Fruit fly (Drosophila melanogaster) whole organism, embryonic: ENCODE data around the gene CG4594.

ENCODE experiments used
- Aef1 ChIP-seq: fragments of 200-800 bp; sonication (Bioruptor generic); IDR thresholded peaks from 3 replicates; pipeline ENCODE4 v1.3.6; 2022; ENCODE audit warnings: missing biosample characterization, missing genetic modification characterization
- Antp ChIP-seq: fragments of 200-800 bp; sonication (Bioruptor generic); optimal IDR thresholded peaks from 3 replicates; lab custom pipeline; 2016; ENCODE audit warnings: missing biosample characterization, missing genetic modification characterization
- Atf6 ChIP-seq: fragments of 200-800 bp; sonication (Bioruptor generic); IDR thresholded peaks from 2 replicates; pipeline ENCODE4 v1.3.6; 2022; ENCODE audit warnings: missing biosample characterization, missing genetic modification characterization
- CG10565 ChIP-seq: fragments of 200-800 bp; sonication (Bioruptor generic); optimal IDR thresholded peaks from 3 replicates; lab custom pipeline; 2016; ENCODE audit warnings: missing biosample characterization, mild to moderate bottlenecking, missing genetic modification characterization
- CG11695 ChIP-seq: fragments of 200-800 bp; sonication (Bioruptor generic); IDR thresholded peaks from 3 replicates; pipeline ENCODE4 v1.3.6; 2022; ENCODE audit warnings: missing biosample characterization, missing genetic modification characterization
- CG12769 ChIP-seq: fragments of 200-800 bp; sonication (Bioruptor generic); optimal IDR thresholded peaks from 2 replicates; lab custom pipeline; 2019; ENCODE audit warnings: missing biosample characterization, mild to moderate bottlenecking, missing genetic modification characterization, moderate library complexity
- CG13123 ChIP-seq: fragments of 200-800 bp; sonication (Bioruptor generic); optimal IDR thresholded peaks from 2 replicates; lab custom pipeline; 2016; ENCODE audit warnings: missing biosample characterization, missing genetic modification characterization
- CG1529 ChIP-seq: fragments of 200-800 bp; sonication (Bioruptor generic); optimal IDR thresholded peaks from 3 replicates; lab custom pipeline; 2018; ENCODE audit warnings: missing biosample characterization, missing genetic modification characterization
- CG16813 ChIP-seq: fragments of 200-800 bp; sonication (Bioruptor generic); IDR thresholded peaks from 3 replicates; pipeline ENCODE4 v1.3.6; 2022; ENCODE audit warnings: missing biosample characterization, missing genetic modification characterization; ENCODE audit not compliant: partially characterized antibody
- CG18619 ChIP-seq: fragments of 200-800 bp; sonication (Bioruptor generic); optimal IDR thresholded peaks from 3 replicates; lab custom pipeline; 2017; ENCODE audit warnings: missing biosample characterization, mild to moderate bottlenecking, missing genetic modification characterization
- CG3838 ChIP-seq: fragments of 200-800 bp; sonication (Bioruptor generic); optimal IDR thresholded peaks from 3 replicates; lab custom pipeline; 2016; ENCODE audit warnings: missing biosample characterization, missing genetic modification characterization
- CG5245 ChIP-seq: fragments of 200-800 bp; sonication (Bioruptor generic); optimal IDR thresholded peaks from 3 replicates; lab custom pipeline; 2016; ENCODE audit warnings: missing biosample characterization, missing genetic modification characterization
- CG7357 ChIP-seq: fragments of 200-800 bp; sonication (Bioruptor generic); IDR thresholded peaks from 3 replicates; pipeline ENCODE4 v1.3.6; 2022; ENCODE audit warnings: missing biosample characterization, missing genetic modification characterization
- CG7745 ChIP-seq: fragments of 200-800 bp; sonication (Bioruptor generic); optimal IDR thresholded peaks from 2 replicates; lab custom pipeline; 2018; ENCODE audit warnings: missing biosample characterization, mild to moderate bottlenecking, missing genetic modification characterization, moderate library complexity
- CG7786 ChIP-seq: fragments of 200-800 bp; sonication (Bioruptor generic); optimal IDR thresholded peaks from 2 replicates; lab custom pipeline; 2016; ENCODE audit warnings: missing biosample characterization, missing genetic modification characterization
- CG7987 ChIP-seq: fragments of 200-800 bp; sonication (Bioruptor generic); optimal IDR thresholded peaks from 2 replicates; lab custom pipeline; 2018; ENCODE audit warnings: missing biosample characterization, mild to moderate bottlenecking, missing genetic modification characterization, moderate library complexity
- CG8478 ChIP-seq: fragments of >200 bp; optimal IDR thresholded peaks from 2 replicates; lab custom pipeline; 2018
- Dll ChIP-seq: fragments of 200-800 bp; sonication (Bioruptor generic); IDR thresholded peaks from 4 replicates; pipeline ENCODE4 v1.3.6; 2022; ENCODE audit warnings: missing biosample characterization, missing genetic modification characterization; ENCODE audit not compliant: partially characterized antibody
- Drgx ChIP-seq: fragments of 200-800 bp; sonication (Bioruptor generic); IDR thresholded peaks from 2 replicates; pipeline ENCODE4 v1.3.6; 2022; ENCODE audit warnings: missing biosample characterization, missing genetic modification characterization
- E2f1 ChIP-seq: fragments of 200-800 bp; sonication (Bioruptor generic); IDR thresholded peaks from 2 replicates; pipeline ENCODE4 v1.3.6; 2022; ENCODE audit warnings: missing biosample characterization, missing genetic modification characterization
- Gsc ChIP-seq: fragments of 200-800 bp; sonication (Bioruptor generic); IDR thresholded peaks from 2 replicates; pipeline ENCODE4 v1.3.6; 2022; ENCODE audit warnings: missing biosample characterization, missing genetic modification characterization
- H15 ChIP-seq: fragments of 200-800 bp; sonication (Bioruptor generic); IDR thresholded peaks from 3 replicates; pipeline ENCODE4 v1.3.6; 2022; ENCODE audit warnings: missing biosample characterization, missing genetic modification characterization
- HmgD ChIP-seq: fragments of 200-800 bp; sonication (Bioruptor generic); optimal IDR thresholded peaks from 3 replicates; lab custom pipeline; 2016; ENCODE audit warnings: missing biosample characterization, missing genetic modification characterization
- Hsf ChIP-seq: fragments of 200-800 bp; sonication (Bioruptor generic); optimal IDR thresholded peaks from 3 replicates; lab custom pipeline; 2016; ENCODE audit warnings: missing biosample characterization, missing genetic modification characterization
- Kr ChIP-seq: fragments of 200-800 bp; sonication (Bioruptor generic); optimal IDR thresholded peaks from 2 replicates; lab custom pipeline; 2017; ENCODE audit warnings: missing biosample characterization, mild to moderate bottlenecking, missing genetic modification characterization
- MBD-R2 ChIP-seq: fragments of 200-800 bp; sonication (Bioruptor generic); IDR thresholded peaks from 2 replicates; pipeline ENCODE4 v1.3.6; 2022; ENCODE audit warnings: missing biosample characterization, missing genetic modification characterization
- MTF-1 ChIP-seq: fragments of 200-800 bp; sonication (Bioruptor generic); optimal IDR thresholded peaks from 2 replicates; lab custom pipeline; 2018; ENCODE audit warnings: missing biosample characterization, mild to moderate bottlenecking, missing genetic modification characterization, borderline replicate concordance
- Meics ChIP-seq: fragments of 200-800 bp; sonication (Bioruptor generic); optimal IDR thresholded peaks from 2 replicates; lab custom pipeline; 2017; ENCODE audit warnings: missing biosample characterization, mild to moderate bottlenecking, missing genetic modification characterization
- Nf-YA ChIP-seq: fragments of 200-800 bp; sonication (Bioruptor generic); IDR thresholded peaks from 2 replicates; pipeline ENCODE4 v1.3.6; 2022; ENCODE audit warnings: missing biosample characterization, missing genetic modification characterization
- Pdp1 ChIP-seq, 2 experiments: fragments of 200-800 bp; sonication (Bioruptor generic); optimal IDR thresholded peaks; 3 replicates each; lab custom pipeline; 2016; ENCODE audit warnings: missing biosample characterization in 2 of 2, missing genetic modification characterization in 2 of 2, mild to moderate bottlenecking in 1 of 2, moderate library complexity in 1 of 2
- Vsx1 ChIP-seq: fragments of 200-800 bp; sonication (Bioruptor generic); optimal IDR thresholded peaks from 2 replicates; lab custom pipeline; 2017; ENCODE audit warnings: missing biosample characterization, mild to moderate bottlenecking, missing genetic modification characterization, missing genetic modification reagents
- ash1 ChIP-seq: fragments of 200-800 bp; sonication (Bioruptor generic); optimal IDR thresholded peaks from 2 replicates; lab custom pipeline; 2018; ENCODE audit warnings: missing biosample characterization, mild to moderate bottlenecking, missing genetic modification characterization
- cg ChIP-seq: fragments of 200-800 bp; sonication (Bioruptor generic); optimal IDR thresholded peaks from 3 replicates; lab custom pipeline; 2019; ENCODE audit warnings: missing biosample characterization, mild to moderate bottlenecking, missing genetic modification characterization, moderate library complexity
- dan ChIP-seq: fragments of 200-800 bp; sonication (Bioruptor generic); IDR thresholded peaks from 2 replicates; pipeline ENCODE4 v1.3.6; 2022; ENCODE audit warnings: missing biosample characterization, missing genetic modification characterization
- en ChIP-seq: fragments of 200-800 bp; sonication (Bioruptor generic); optimal IDR thresholded peaks from 2 replicates; lab custom pipeline; 2016; ENCODE audit warnings: missing biosample characterization, missing genetic modification characterization
- esg ChIP-seq: fragments of 200-800 bp; sonication (Bioruptor generic); conservative IDR thresholded peaks from 2 replicates; pipeline ENCODE4 v1.3.6; 2022; ENCODE audit warnings: missing biosample characterization, missing genetic modification characterization
- fd102C ChIP-seq: fragments of 200-800 bp; sonication (Bioruptor generic); optimal IDR thresholded peaks from 2 replicates; lab custom pipeline; 2018; ENCODE audit warnings: missing biosample characterization, mild to moderate bottlenecking, missing genetic modification characterization, moderate library complexity
- gem ChIP-seq: fragments of 200-800 bp; sonication (Bioruptor generic); optimal IDR thresholded peaks from 2 replicates; lab custom pipeline; 2019; ENCODE audit warnings: missing biosample characterization, mild to moderate bottlenecking, missing genetic modification characterization, moderate library complexity
- hth ChIP-seq: fragments of >200 bp; optimal IDR thresholded peaks from 2 replicates; lab custom pipeline; 2017; ENCODE audit warnings: inconsistent platforms
- jigr1 ChIP-seq: fragments of 200-800 bp; sonication (Bioruptor generic); IDR thresholded peaks from 3 replicates; pipeline ENCODE4 v1.3.6; 2022; ENCODE audit warnings: missing biosample characterization, missing genetic modification characterization
- nerfin-1 ChIP-seq: fragments of 200-800 bp; sonication (Bioruptor generic); optimal IDR thresholded peaks from 3 replicates; lab custom pipeline; 2019; ENCODE audit warnings: missing biosample characterization, mild to moderate bottlenecking, missing genetic modification characterization, moderate library complexity
- nmo ChIP-seq: fragments of 200-800 bp; sonication (Bioruptor generic); optimal IDR thresholded peaks from 2 replicates; lab custom pipeline; 2018; ENCODE audit warnings: missing biosample characterization, mild to moderate bottlenecking, missing genetic modification characterization, moderate library complexity
- onecut ChIP-seq: fragments of 200-800 bp; sonication (Bioruptor generic); IDR thresholded peaks from 2 replicates; pipeline ENCODE4 v1.3.6; 2022; ENCODE audit warnings: missing biosample characterization, missing genetic modification characterization
- pho ChIP-seq: fragments of 200-800 bp; sonication (Bioruptor generic); optimal IDR thresholded peaks from 2 replicates; lab custom pipeline; 2016; ENCODE audit warnings: missing biosample characterization, missing genetic modification characterization
- sima ChIP-seq: fragments of 200-800 bp; sonication (Bioruptor generic); optimal IDR thresholded peaks from 2 replicates; lab custom pipeline; 2016; ENCODE audit warnings: missing biosample characterization, missing genetic modification characterization
- sug ChIP-seq: fragments of 200-800 bp; optimal IDR thresholded peaks from 2 replicates; lab custom pipeline; 2019; ENCODE audit warnings: missing biosample characterization, mild to moderate bottlenecking, missing genetic modification characterization, moderate library complexity
- tap ChIP-seq: fragments of 200-800 bp; optimal IDR thresholded peaks from 3 replicates; lab custom pipeline; 2019; ENCODE audit warnings: missing biosample characterization, mild to moderate bottlenecking, missing genetic modification characterization, moderate library complexity
- tna ChIP-seq: fragments of 200-800 bp; sonication (Bioruptor generic); IDR thresholded peaks from 2 replicates; pipeline ENCODE4 v1.3.6; 2022; ENCODE audit warnings: missing biosample characterization, missing genetic modification characterization; ENCODE audit not compliant: partially characterized antibody
- wdn ChIP-seq: fragments of 200-800 bp; sonication (Bioruptor generic); IDR thresholded peaks from 2 replicates; pipeline ENCODE4 v1.3.6; 2022; ENCODE audit warnings: missing biosample characterization, missing genetic modification characterization

The CG4594 gene

dm6 chr2L:9918020-9918959, 1.7 kb upstream of the CG4594 start, which contains the start of the genes CG5885 and CG4598 (continued):
- no peak for TF ChIP-seq Vsx1 (GFP tag; lab: Kevin White, UChicago)
- no peak for TF ChIP-seq wdn
- peak; percentile 78 for TF ChIP-seq Drgx (GFP tag; lab: Robert Waterston, UW)
- TF ChIP-seq H15 (GFP tag; lab: Robert Waterston, UW), result peak; percentile 41; the same call in 2 of the 3 replicates
- TF ChIP-seq E2f1 (GFP tag; lab: Robert Waterston, UW), result peak; percentile 59
- TF ChIP-seq jigr1, result no peak
- peak; percentile 20 for TF ChIP-seq CG12769
- peak; percentile 43; the same call in 2 of the 3 replicates for TF ChIP-seq Aef1 (GFP tag; lab: Robert Waterston, UW)
- no peak for TF ChIP-seq hth (lab: Kevin White, UChicago)
- no peak for TF ChIP-seq CG7745 (tag; lab: Kevin White, UChicago)
- TF ChIP-seq Atf6, result peak; percentile 67; the same call in 1 of the 2 replicates
- peak; percentile 66 for TF ChIP-seq MBD-R2 (GFP tag; lab: Robert Waterston, UW)
- TF ChIP-seq CG7357 (GFP tag; lab: Robert Waterston, UW), result no peak
- TF ChIP-seq CG5245 (GFP tag; lab: Kevin White, UChicago), result no peak
- TF ChIP-seq CG3838, result peak; percentile 57
- TF ChIP-seq pho (GFP tag; lab: Kevin White, UChicago), result peak; percentile 19
- no peak for TF ChIP-seq Nf-YA (GFP tag; lab: Robert Waterston, UW)
- no peak for TF ChIP-seq en (GFP tag; lab: Kevin White, UChicago)
- peak; percentile 37; the same call in 1 of the 2 replicates for TF ChIP-seq esg
- no peak for TF ChIP-seq HmgD
- TF ChIP-seq tna (GFP tag; lab: Robert Waterston, UW), result peak; percentile 48
- no peak for TF ChIP-seq fd102C (GFP tag; lab: Kevin White, UChicago)
- TF ChIP-seq sug (tag; lab: Kevin White, UChicago), result peak; percentile 70
- no peak for TF ChIP-seq sima (GFP tag; lab: Kevin White, UChicago)
- TF ChIP-seq tap (tag; lab: Kevin White, UChicago), result peak; percentile 45
- peak; percentile 77 for TF ChIP-seq Dll (GFP tag; lab: Robert Waterston, UW)
- peak; percentile 38 for TF ChIP-seq Hsf (GFP tag; lab: Kevin White, UChicago)
- TF ChIP-seq Antp (GFP tag; lab: Kevin White, UChicago), result peak; percentile 59
- no peak for TF ChIP-seq Kr (GFP tag; lab: Kevin White, UChicago)
- TF ChIP-seq cg (GFP tag; lab: Kevin White, UChicago), result no peak
- no peak for TF ChIP-seq ash1
- peak; percentile 61 for TF ChIP-seq nmo (GFP tag; lab: Kevin White, UChicago)
- peak; percentile 87 for TF ChIP-seq gem
- peak; percentile 83 for TF ChIP-seq CG16813 (GFP tag; lab: Robert Waterston, UW)
- TF ChIP-seq onecut, result peak; percentile 55; the same call in 1 of the 2 replicates
- no peak for TF ChIP-seq dan (GFP tag; lab: Robert Waterston, UW)
- TF ChIP-seq CG1529 (GFP tag; lab: Kevin White, UChicago), result peak; percentile 49
- peak; percentile 27 for TF ChIP-seq nerfin-1
- TF ChIP-seq CG8478 (lab: Kevin White, UChicago), result no peak
- peak; percentile 56 for TF ChIP-seq Meics (GFP tag; lab: Kevin White, UChicago)
- no peak for TF ChIP-seq CG10565 (GFP tag; lab: Kevin White, UChicago)
- TF ChIP-seq CG18619, result peak; percentile 69
- TF ChIP-seq MTF-1 (GFP tag; lab: Kevin White, UChicago), result no peak
- TF ChIP-seq CG11695 (GFP tag; lab: Robert Waterston, UW), result peak; percentile 66; the same call in 2 of the 3 replicates
- no peak for TF ChIP-seq CG7987 (GFP tag; lab: Kevin White, UChicago)
- peak; percentile 41 for TF ChIP-seq CG7786 (GFP tag; lab: Kevin White, UChicago)
- TF ChIP-seq Pdp1 (GFP tag; optimal IDR thresholded peaks at IDR 0.05; lab: Kevin White, UChicago), result peak; percentile 16 to 68
- no peak for TF ChIP-seq Gsc (GFP tag; lab: Robert Waterston, UW)
- peak; percentile 26 for TF ChIP-seq CG13123 (GFP tag; lab: Kevin White, UChicago)
